Worm (Caenorhabditis elegans): ENCODE measurements around the gene piki-1.

Gene piki-1

DNA sequence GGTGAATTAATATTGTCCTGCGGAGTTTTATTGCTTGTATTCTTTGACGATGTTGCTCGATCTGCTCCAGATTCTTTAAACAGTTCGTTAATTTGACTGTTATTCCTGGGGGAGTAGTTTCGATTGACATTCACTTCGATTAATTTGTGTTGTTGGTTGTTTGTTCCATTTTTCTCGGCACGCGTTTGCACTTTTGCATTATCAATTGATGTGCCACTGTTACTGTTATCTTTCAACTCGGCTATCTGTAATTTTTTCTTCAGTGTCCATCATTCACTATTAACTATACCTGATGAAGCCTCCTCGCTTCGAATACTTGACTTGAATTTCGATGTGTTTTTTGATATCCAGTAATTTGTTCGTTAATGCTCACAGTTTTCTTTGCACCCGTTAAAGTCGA lies 17.0 kb downstream of the piki-1 start:
- peak; percentile 4 for TF ChIP-seq hlh-11 (tag; optimal IDR thresholded peaks at IDR 0.05)
- TF ChIP-seq pqm-1 (tag; optimal IDR thresholded peaks at IDR 0.05): peak; percentile 73
- no peak for TF ChIP-seq dpl-1 (GFP tag; optimal IDR thresholded peaks at IDR 0.05)
- no peak for TF ChIP-seq daf-16 (GFP tag; optimal IDR thresholded peaks at IDR 0.05)
- TF ChIP-seq daf-16 (tag; optimal IDR thresholded peaks at IDR 0.05): peak; percentile 71
- no peak for TF ChIP-seq unc-39 (tag; optimal IDR thresholded peaks at IDR 0.05)
- TF ChIP-seq dve-1 (tag; optimal IDR thresholded peaks at IDR 0.05; ENCODE audit: insufficient read depth): peak; percentile 16
- TF ChIP-seq nhr-28 (tag; optimal IDR thresholded peaks at IDR 0.05): peak; percentile 55
- TF ChIP-seq tra-1 (GFP tag; IDR thresholded peaks at IDR 0.05): no peak

ce11 chrX:15225180-15225724 lies 20.9 kb downstream of the piki-1 start:
- TF ChIP-seq hlh-11 (tag; optimal IDR thresholded peaks at IDR 0.05) (peak; percentile 31), snpc-4 (tag; optimal IDR thresholded peaks at IDR 0.05) (no peak), mxl-2 (GFP tag; conservative IDR thresholded peaks at IDR 0.05) (no peak), sdz-12 (GFP tag; optimal IDR thresholded peaks at IDR 0.05) (no peak), ZK546.5 (tag; optimal IDR thresholded peaks at IDR 0.05) (no peak), lin-13 (GFP tag; optimal IDR thresholded peaks at IDR 0.05) (no peak), lsy-2 (tag; optimal IDR thresholded peaks at IDR 0.05) (peak in 1 of 2 experiments; percentile 11), nhr-111 (GFP tag; optimal IDR thresholded peaks at IDR 0.05) (no peak), cey-2 (tag; optimal IDR thresholded peaks at IDR 0.05; ENCODE audit: borderline replicate concordance, insufficient read depth) (no peak), nhr-48 (tag; optimal IDR thresholded peaks at IDR 0.05) (no peak), pha-4 (GFP tag; IDR thresholded peaks at IDR 0.05) (no peak), pha-4 (tag; optimal IDR thresholded peaks at IDR 0.05) (no peak), madf-9 (GFP tag; conservative IDR thresholded peaks at IDR 0.05) (no peak), Y105C5A.15 (GFP tag; IDR thresholded peaks at IDR 0.05) (no peak), hlh-30 (tag; optimal IDR thresholded peaks at IDR 0.05; ENCODE audit: insufficient read depth) (peak; percentile 40), ama-1 (optimal IDR thresholded peaks at IDR 0.05) (no peak), egl-27 (tag; optimal IDR thresholded peaks at IDR 0.05) (no peak), mxl-3 (GFP tag; optimal IDR thresholded peaks at IDR 0.05) (peak; percentile 49), ces-1 (GFP tag; optimal IDR thresholded peaks at IDR 0.05) (peak; percentile 28), set-16 (GFP tag; IDR thresholded peaks at IDR 0.05) (no peak), lin-38 (GFP tag; IDR thresholded peaks at IDR 0.05) (no peak), unc-62 (GFP tag; optimal IDR thresholded peaks at IDR 0.05 in 1 of 2) (peak in 1 of 2 experiments; percentile 35), unc-62 (tag; optimal IDR thresholded peaks at IDR 0.05) (no peak), unc-39 (tag; optimal IDR thresholded peaks at IDR 0.05) (no peak), dve-1 (tag; optimal IDR thresholded peaks at IDR 0.05; ENCODE audit: insufficient read depth) (no peak), nhr-41 (GFP tag; IDR thresholded peaks at IDR 0.05) (no peak), madf-5 (GFP tag; IDR thresholded peaks at IDR 0.05) (no peak), daf-16 (GFP tag; optimal IDR thresholded peaks at IDR 0.05) (no peak), daf-16 (tag; optimal IDR thresholded peaks at IDR 0.05) (no peak), jun-1 (tag; optimal IDR thresholded peaks at IDR 0.05) (no peak), ceh-44 (GFP tag; IDR thresholded peaks at IDR 0.05) (no peak), mdt-29 (GFP tag; IDR thresholded peaks at IDR 0.05) (no peak), mes-2 (tag; optimal IDR thresholded peaks at IDR 0.05; ENCODE audit: poor library complexity, severe bottlenecking) (no peak)

ce11 chrX:15224128-15224527 lies 22.1 kb downstream of the piki-1 start:
- TF ChIP-seq saeg-2 (GFP tag; IDR thresholded peaks at IDR 0.05): no peak
- no peak for TF ChIP-seq daf-8 (GFP tag; IDR thresholded peaks at IDR 0.05)
- TF ChIP-seq nhr-76 (tag; optimal IDR thresholded peaks at IDR 0.05): no peak
- no peak for TF ChIP-seq mxl-3 (GFP tag; optimal IDR thresholded peaks at IDR 0.05)
- no peak for TF ChIP-seq nhr-48 (tag; optimal IDR thresholded peaks at IDR 0.05)
- no peak for TF ChIP-seq nhr-77 (tag; optimal IDR thresholded peaks at IDR 0.05)
- TF ChIP-seq dmd-8 (GFP tag; IDR thresholded peaks at IDR 0.05): no peak
- TF ChIP-seq Y75B8A.6 (GFP tag; IDR thresholded peaks at IDR 0.05): no peak
- TF ChIP-seq ceh-32 (tag; optimal IDR thresholded peaks at IDR 0.05; ENCODE audit: poor library complexity): no peak
- no peak for TF ChIP-seq ces-1 (GFP tag; optimal IDR thresholded peaks at IDR 0.05)
- TF ChIP-seq arid-1 (GFP tag; conservative IDR thresholded peaks at IDR 0.05): no peak
- TF ChIP-seq nhr-11 (tag; optimal IDR thresholded peaks at IDR 0.05): no peak
- TF ChIP-seq F10B5.3 (tag; optimal IDR thresholded peaks at IDR 0.05): no peak
- TF ChIP-seq nhr-102 (tag; optimal IDR thresholded peaks at IDR 0.05): no peak
- TF ChIP-seq hmg-1.1 (GFP tag; IDR thresholded peaks at IDR 0.05): no peak
- TF ChIP-seq set-16 (GFP tag; IDR thresholded peaks at IDR 0.05): no peak
- TF ChIP-seq lin-39 (tag; optimal IDR thresholded peaks at IDR 0.05): no peak

Data from whole organism, L4 larva.